Worm (Caenorhabditis elegans) whole organism, young adult: ENCODE data around the gene amt-4.

Experiments used
- B0261.1 ChIP-seq: sonication (generic microtip); optimal IDR thresholded peaks from 2 replicates; lab custom pipeline; 2016; ENCODE audit warnings: mild to moderate bottlenecking, missing genetic modification characterization, moderate library complexity, missing compliant biosample characterization
- atf-7 ChIP-seq: sonication (generic microtip); optimal IDR thresholded peaks from 2 replicates; lab custom pipeline; 2017; ENCODE audit warnings: mild to moderate bottlenecking, missing genetic modification characterization, missing compliant biosample characterization
- nfyb-1 ChIP-seq: fragments of 200-800 bp; sonication (Bioruptor generic); IDR thresholded peaks from 2 replicates; pipeline ENCODE4 v1.3.6; 2022; ENCODE audit warnings: missing genetic modification reagents, missing genetic modification characterization, missing compliant biosample characterization
- snpc-4 ChIP-seq, 5 experiments: fragments of 150-350 bp in 1 of 5; sonication (generic microtip) in 4 of 5; optimal IDR thresholded peaks; 2 replicates each; lab custom pipeline; 2014 to 2018; ENCODE audit warnings: missing genetic modification characterization in 5 of 5, missing biosample characterization in 3 of 5, antibody characterized with exemption in 2 of 5, mild to moderate bottlenecking in 2 of 5, missing compliant biosample characterization in 2 of 5, missing genotype in 2 of 5, moderate library complexity in 2 of 5, missing genetic modification reagents in 1 of 5
- zim-3 ChIP-seq: sonication (generic microtip); optimal IDR thresholded peaks from 2 replicates; lab custom pipeline; 2017; ENCODE audit warnings: mild to moderate bottlenecking, missing genetic modification characterization, moderate library complexity, missing compliant biosample characterization

DNA sequence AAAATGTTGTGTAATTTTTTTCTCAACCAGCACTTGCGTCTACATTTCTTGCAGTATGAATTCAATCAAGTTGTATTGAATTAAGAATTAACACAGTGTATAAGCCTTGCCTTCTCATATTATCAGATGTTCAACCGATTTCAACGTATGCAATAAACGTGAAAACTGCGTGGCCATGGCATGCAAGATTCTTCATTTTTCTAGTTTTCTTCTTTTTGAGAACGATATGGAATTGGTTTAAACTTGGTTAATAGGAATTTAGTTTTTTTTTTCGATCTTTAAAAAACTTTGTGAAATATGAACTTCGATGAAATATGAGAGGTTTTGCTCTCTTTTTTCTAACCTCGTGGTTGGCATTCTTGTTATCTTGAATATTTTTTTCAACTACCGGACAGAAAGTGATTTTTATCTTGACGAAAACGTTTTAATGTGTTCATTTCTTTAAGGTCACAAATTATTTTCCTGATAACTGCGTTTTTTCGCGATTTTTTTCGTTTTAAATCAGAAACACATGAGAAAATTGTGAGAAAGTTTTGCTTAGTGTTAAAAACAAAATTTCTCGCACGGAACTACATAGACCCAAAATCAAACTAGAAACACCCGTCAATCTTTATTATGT, 34.6 kb upstream of the amt-4 start:
- TF ChIP-seq zim-3 (tag; lab: Kevin White, UChicago): no peak
- TF ChIP-seq B0261.1 (tag; lab: Kevin White, UChicago): no peak
- TF ChIP-seq atf-7 (tag; lab: Kevin White, UChicago): no peak
- TF ChIP-seq nfyb-1 (GFP tag; lab: Robert Waterston, UW): no peak
- no peak for TF ChIP-seq snpc-4 (GFP tag; optimal IDR thresholded peaks at IDR 0.05; lab: Kevin White, UChicago)
- TF ChIP-seq snpc-4 (tag; optimal IDR thresholded peaks at IDR 0.05; lab: Kevin White, UChicago): no peak
